Worm (Caenorhabditis elegans) whole organism, L1 larva: Measurements from ENCODE around the gene mrck-1.
A peak's percentile ranks its signal among the peaks of the same experiment; 100 is the strongest.

Source experiments
- aha-1 ChIP-seq: fragments of 150-350 bp; optimal IDR thresholded peaks from 2 replicates; lab custom pipeline; 2014; ENCODE audit warnings: missing biosample characterization, missing genetic modification characterization
- ama-1 ChIP-seq: fragments of 150-350 bp; optimal IDR thresholded peaks from 2 replicates; lab custom pipeline; 2014
- elt-3 ChIP-seq, 6 experiments: fragments of 150-350 bp in 1 of 6; sonication (generic microtip); optimal IDR thresholded peaks; 2 replicates each; lab custom pipeline; 2017 to 2018; ENCODE audit warnings: missing biosample characterization in 6 of 6, missing genetic modification characterization in 6 of 6, inconsistent platforms in 1 of 6
- fos-1 ChIP-seq: fragments of 150-350 bp; optimal IDR thresholded peaks from 2 replicates; lab custom pipeline; 2014; ENCODE audit warnings: missing biosample characterization, missing genetic modification characterization
- mdl-1 ChIP-seq, 2 experiments: fragments of 150-350 bp; optimal IDR thresholded peaks; 2 replicates each; lab custom pipeline; 2014 to 2017; ENCODE audit warnings: missing biosample characterization in 2 of 2, missing genetic modification characterization in 2 of 2, inconsistent platforms in 1 of 2
- mep-1 ChIP-seq: fragments of 150-350 bp; optimal IDR thresholded peaks from 2 replicates; lab custom pipeline; 2014; ENCODE audit warnings: missing biosample characterization, missing genetic modification characterization
- pax-3 ChIP-seq: fragments of 200-800 bp; sonication (Bioruptor generic); optimal IDR thresholded peaks from 2 replicates; lab custom pipeline; 2018; ENCODE audit warnings: mild to moderate bottlenecking, missing genetic modification characterization, moderate library complexity, missing compliant biosample characterization
- rnt-1 ChIP-seq: sonication (generic microtip); optimal IDR thresholded peaks from 2 replicates; lab custom pipeline; 2016; ENCODE audit warnings: mild to moderate bottlenecking, missing genetic modification characterization, moderate library complexity, missing compliant biosample characterization
- unc-62 ChIP-seq: fragments of 150-350 bp; optimal IDR thresholded peaks from 2 replicates; lab custom pipeline; 2014; ENCODE audit warnings: missing biosample characterization, missing genetic modification reagents, missing genetic modification characterization

DNA sequence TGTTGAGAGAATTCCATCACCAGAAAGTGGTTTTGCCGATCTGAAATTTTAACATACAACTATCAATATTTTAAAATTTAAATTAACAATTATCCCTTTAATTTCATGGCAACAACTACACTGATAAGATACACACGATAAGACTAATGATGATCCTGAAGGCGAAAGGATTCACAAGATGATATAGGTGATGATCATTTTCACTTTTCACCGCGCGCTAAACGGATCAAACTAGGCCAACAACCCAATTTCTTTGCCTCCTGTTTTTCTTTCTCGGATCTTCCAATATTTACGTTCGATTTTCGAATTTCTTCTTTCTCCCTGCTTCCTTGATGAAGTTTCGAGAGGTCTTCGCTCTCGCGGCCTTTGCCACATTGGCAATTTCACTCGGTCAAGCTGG lies 7.9 kb downstream of the mrck-1 start, which contains the start of gene K08B12.1:
- TF ChIP-seq ama-1 (lab: Kevin White, UChicago) (no peak), fos-1 (no peak), aha-1 (no peak), elt-3 (tag; optimal IDR thresholded peaks at IDR 0.05; lab: Kevin White, UChicago) (peak in 1 of 6 experiments; percentile 38), unc-62 (no peak), pax-3 (tag; lab: Kevin White, UChicago) (no peak), mdl-1 (tag; optimal IDR thresholded peaks at IDR 0.05; lab: Kevin White, UChicago) (no peak), mep-1 (tag; lab: Kevin White, UChicago) (no peak), rnt-1 (no peak)
